Worm (Caenorhabditis elegans) whole organism, late embryonic: ENCODE results near the gene T24E12.13.

Experiments used
- ceh-6 ChIP-seq: fragments of 200-800 bp; sonication (Bioruptor generic); optimal IDR thresholded peaks from 2 replicates; lab custom pipeline; 2018; ENCODE audit warnings: mild to moderate bottlenecking, missing genetic modification characterization, missing compliant biosample characterization
- dve-1 ChIP-seq: sonication (generic microtip); optimal IDR thresholded peaks from 2 replicates; lab custom pipeline; 2017; ENCODE audit warnings: antibody characterized with exemption, mild to moderate bottlenecking, missing genetic modification characterization, missing compliant biosample characterization
- ets-4 ChIP-seq: sonication (generic microtip); optimal IDR thresholded peaks from 2 replicates; lab custom pipeline; 2016; ENCODE audit warnings: missing genetic modification characterization, missing compliant biosample characterization
- fkh-6 ChIP-seq: sonication (generic microtip); optimal IDR thresholded peaks from 2 replicates; lab custom pipeline; 2016; ENCODE audit warnings: missing genetic modification characterization, missing compliant biosample characterization
- nfya-1 ChIP-seq: sonication (generic microtip); optimal IDR thresholded peaks from 2 replicates; lab custom pipeline; 2017; ENCODE audit warnings: missing genetic modification characterization, mild to moderate bottlenecking, missing compliant biosample characterization, antibody characterized with exemption, moderate library complexity
- tbx-2 ChIP-seq: sonication (generic microtip); optimal IDR thresholded peaks from 2 replicates; lab custom pipeline; 2016; ENCODE audit warnings: missing genetic modification characterization, missing compliant biosample characterization

DNA sequence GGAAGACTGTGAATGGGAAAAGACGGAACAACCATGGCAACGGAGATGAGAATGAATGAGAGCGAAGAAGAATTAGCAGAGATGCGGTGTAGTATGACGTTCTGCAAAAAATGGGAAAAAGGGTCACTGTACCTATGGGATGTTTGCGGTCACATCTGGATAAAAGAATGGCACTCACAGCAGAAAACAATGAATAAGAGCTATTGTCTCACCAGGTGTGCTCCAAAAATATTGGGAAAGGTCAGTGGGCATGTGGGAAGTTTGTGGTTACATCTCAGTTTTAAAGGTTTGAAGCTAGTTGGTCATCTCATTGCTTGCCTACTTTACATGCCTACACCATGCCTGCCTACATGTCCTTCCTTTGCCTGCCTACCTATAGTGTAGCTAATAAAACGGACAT lies 36.6 kb upstream of the T24E12.13 start, which contains the start of gene fbxb-91:
- TF ChIP-seq nfya-1 (tag; lab: Kevin White, UChicago), result no peak
- TF ChIP-seq dve-1 (tag; lab: Kevin White, UChicago), result no peak
- no peak for TF ChIP-seq tbx-2
- no peak for TF ChIP-seq ceh-6
- TF ChIP-seq ets-4 (tag; lab: Kevin White, UChicago), result no peak
- TF ChIP-seq fkh-6 (tag; lab: Kevin White, UChicago), result no peak
